Fruit fly (Drosophila melanogaster) whole organism, embryonic: ENCODE measurements around the gene Polr1D.
A peak's percentile ranks its signal among the peaks of the same experiment; 100 is the strongest.

Source experiments
- CG10209 ChIP-seq: fragments of 200-800 bp; sonication (Bioruptor generic); optimal IDR thresholded peaks from 3 replicates; lab custom pipeline; 2017; ENCODE audit warnings: missing biosample characterization, mild to moderate bottlenecking, missing genetic modification characterization, missing genetic modification reagents
- CG10979 ChIP-seq: fragments of 200-800 bp; sonication (Bioruptor generic); optimal IDR thresholded peaks from 2 replicates; lab custom pipeline; 2018; ENCODE audit warnings: missing biosample characterization, mild to moderate bottlenecking, missing genetic modification characterization, moderate library complexity
- CG13624 ChIP-seq: fragments of 200-800 bp; sonication (Bioruptor generic); optimal IDR thresholded peaks from 2 replicates; lab custom pipeline; 2016; ENCODE audit warnings: missing biosample characterization, missing genetic modification characterization
- CG15514 ChIP-seq: fragments of 200-800 bp; sonication (Bioruptor generic); optimal IDR thresholded peaks from 3 replicates; lab custom pipeline; 2017; ENCODE audit warnings: missing biosample characterization, missing genetic modification characterization, mild to moderate bottlenecking, moderate library complexity, missing genetic modification reagents
- CG1647 ChIP-seq: fragments of 200-800 bp; sonication (Bioruptor generic); optimal IDR thresholded peaks from 3 replicates; lab custom pipeline; 2016; ENCODE audit warnings: missing biosample characterization, missing genetic modification characterization
- CG17186 ChIP-seq: fragments of 200-800 bp; sonication (Bioruptor generic); optimal IDR thresholded peaks from 3 replicates; lab custom pipeline; 2017; ENCODE audit warnings: missing biosample characterization, missing genetic modification reagents, missing genetic modification characterization
- CG18262 ChIP-seq: fragments of 200-800 bp; optimal IDR thresholded peaks from 3 replicates; lab custom pipeline; 2019; ENCODE audit warnings: missing biosample characterization, mild to moderate bottlenecking, missing genetic modification characterization, moderate library complexity
- CG2199 ChIP-seq: fragments of 200-800 bp; sonication (Bioruptor generic); IDR thresholded peaks from 3 replicates; pipeline ENCODE4 v1.3.6; 2022; ENCODE audit warnings: missing biosample characterization, missing genetic modification characterization
- CG2712 ChIP-seq: fragments of 200-800 bp; optimal IDR thresholded peaks from 3 replicates; lab custom pipeline; 2019; ENCODE audit warnings: missing biosample characterization, mild to moderate bottlenecking, missing genetic modification characterization, moderate library complexity
- CG31441 ChIP-seq: fragments of 200-800 bp; sonication (Bioruptor generic); IDR thresholded peaks from 2 replicates; pipeline ENCODE4 v1.3.6; 2022; ENCODE audit warnings: missing biosample characterization, missing genetic modification characterization
- CG33557 ChIP-seq: fragments of 200-800 bp; sonication (Bioruptor generic); optimal IDR thresholded peaks from 2 replicates; lab custom pipeline; 2019; ENCODE audit warnings: missing biosample characterization, mild to moderate bottlenecking, missing genetic modification characterization, moderate library complexity
- CG3847 ChIP-seq: fragments of 200-800 bp; sonication (Bioruptor generic); IDR thresholded peaks from 2 replicates; pipeline ENCODE4 v1.3.6; 2022; ENCODE audit warnings: missing biosample characterization, missing genetic modification characterization
- CG4360 ChIP-seq: fragments of 200-800 bp; sonication (Bioruptor generic); IDR thresholded peaks from 2 replicates; pipeline ENCODE4 v1.3.6; 2022; ENCODE audit warnings: missing biosample characterization, missing genetic modification characterization
- CG4707 ChIP-seq: fragments of 200-800 bp; sonication (Bioruptor generic); optimal IDR thresholded peaks from 2 replicates; lab custom pipeline; 2018; ENCODE audit warnings: missing biosample characterization, mild to moderate bottlenecking, missing genetic modification characterization, moderate library complexity
- CG6689 ChIP-seq: fragments of 200-800 bp; sonication (Bioruptor generic); IDR thresholded peaks from 2 replicates; pipeline ENCODE4 v1.3.6; 2022; ENCODE audit warnings: missing biosample characterization, missing genetic modification characterization
- CG8089 ChIP-seq: fragments of 200-800 bp; sonication (Bioruptor generic); optimal IDR thresholded peaks from 3 replicates; lab custom pipeline; 2016; ENCODE audit warnings: missing biosample characterization, missing genetic modification characterization
- CG8281 ChIP-seq: fragments of 200-800 bp; sonication (Bioruptor generic); optimal IDR thresholded peaks from 2 replicates; lab custom pipeline; 2018; ENCODE audit warnings: missing biosample characterization, mild to moderate bottlenecking, missing genetic modification characterization, moderate library complexity
- CG8478 ChIP-seq: fragments of >200 bp; optimal IDR thresholded peaks from 2 replicates; lab custom pipeline; 2018
- CoRest ChIP-seq: fragments of 200-800 bp; sonication (Bioruptor generic); optimal IDR thresholded peaks from 3 replicates; lab custom pipeline; 2018; ENCODE audit warnings: missing biosample characterization, mild to moderate bottlenecking, missing genetic modification characterization, moderate library complexity
- Dref ChIP-seq: fragments of 200-800 bp; sonication (Bioruptor generic); IDR thresholded peaks from 2 replicates; pipeline ENCODE4 v1.3.6; 2022; ENCODE audit warnings: missing biosample characterization, missing genetic modification characterization
- H15 ChIP-seq: fragments of 200-800 bp; sonication (Bioruptor generic); IDR thresholded peaks from 3 replicates; pipeline ENCODE4 v1.3.6; 2022; ENCODE audit warnings: missing biosample characterization, missing genetic modification characterization
- HmgD ChIP-seq: fragments of 200-800 bp; sonication (Bioruptor generic); optimal IDR thresholded peaks from 3 replicates; lab custom pipeline; 2016; ENCODE audit warnings: missing biosample characterization, missing genetic modification characterization
- Jarid2 ChIP-seq: fragments of 200-800 bp; sonication (Bioruptor generic); optimal IDR thresholded peaks from 3 replicates; lab custom pipeline; 2017; ENCODE audit warnings: mild to moderate bottlenecking, missing biosample characterization, missing genetic modification reagents, missing genetic modification characterization
- Mes4 ChIP-seq: fragments of 200-800 bp; sonication (Bioruptor generic); optimal IDR thresholded peaks from 2 replicates; lab custom pipeline; 2016; ENCODE audit warnings: missing biosample characterization, missing genetic modification characterization
- Sox102F ChIP-seq: fragments of 200-800 bp; sonication (Bioruptor generic); optimal IDR thresholded peaks from 2 replicates; lab custom pipeline; 2018; ENCODE audit warnings: missing biosample characterization, mild to moderate bottlenecking, missing genetic modification characterization, moderate library complexity
- Spps ChIP-seq: fragments of 200-800 bp; sonication (Bioruptor generic); optimal IDR thresholded peaks from 2 replicates; lab custom pipeline; 2018; ENCODE audit warnings: missing biosample characterization, mild to moderate bottlenecking, missing genetic modification characterization
- Xrp1 ChIP-seq: fragments of 200-800 bp; sonication (Bioruptor generic); IDR thresholded peaks from 2 replicates; pipeline ENCODE4 v1.3.6; 2022; ENCODE audit warnings: missing biosample characterization, missing genetic modification characterization
- ara ChIP-seq: fragments of 200-800 bp; sonication (Bioruptor generic); IDR thresholded peaks from 2 replicates; pipeline ENCODE4 v1.3.6; 2022; ENCODE audit warnings: missing biosample characterization, missing genetic modification characterization
- bbx ChIP-seq: fragments of 200-800 bp; sonication (Bioruptor generic); IDR thresholded peaks from 2 replicates; pipeline ENCODE4 v1.3.6; 2022; ENCODE audit warnings: missing biosample characterization, missing genetic modification characterization; ENCODE audit not compliant: partially characterized antibody
- bcd ChIP-seq: fragments of 200-800 bp; sonication (Bioruptor generic); optimal IDR thresholded peaks from 2 replicates; lab custom pipeline; 2017; ENCODE audit warnings: missing biosample characterization, mild to moderate bottlenecking, missing genetic modification characterization
- btn ChIP-seq: fragments of 200-800 bp; sonication (Bioruptor generic); optimal IDR thresholded peaks from 2 replicates; lab custom pipeline; 2016; ENCODE audit warnings: missing biosample characterization, missing genetic modification characterization
- cg ChIP-seq: fragments of 200-800 bp; sonication (Bioruptor generic); optimal IDR thresholded peaks from 3 replicates; lab custom pipeline; 2019; ENCODE audit warnings: missing biosample characterization, mild to moderate bottlenecking, missing genetic modification characterization, moderate library complexity
- chinmo ChIP-seq: fragments of 200-800 bp; sonication (Bioruptor generic); IDR thresholded peaks from 4 replicates; pipeline ENCODE4 v1.3.6; 2022; ENCODE audit warnings: missing biosample characterization, missing genetic modification characterization; ENCODE audit not compliant: partially characterized antibody
- ci ChIP-seq: fragments of 200-800 bp; sonication (Bioruptor generic); IDR thresholded peaks from 3 replicates; pipeline ENCODE4 v1.3.6; 2022; ENCODE audit warnings: missing biosample characterization, missing genetic modification characterization
- dimm ChIP-seq: fragments of 200-800 bp; sonication (Bioruptor generic); IDR thresholded peaks from 2 replicates; pipeline ENCODE4 v1.3.6; 2022; ENCODE audit warnings: missing biosample characterization, missing genetic modification characterization
- dmrt99B ChIP-seq: fragments of 200-800 bp; sonication (Bioruptor generic); optimal IDR thresholded peaks from 2 replicates; lab custom pipeline; 2018; ENCODE audit warnings: missing biosample characterization, mild to moderate bottlenecking, missing genetic modification characterization, moderate library complexity
- gfzf ChIP-seq: fragments of 200-800 bp; sonication (Bioruptor generic); optimal IDR thresholded peaks from 2 replicates; lab custom pipeline; 2016; ENCODE audit warnings: missing biosample characterization, mild to moderate bottlenecking, missing genetic modification characterization, moderate library complexity
- gsb-n ChIP-seq: fragments of 200-800 bp; sonication (Bioruptor generic); optimal IDR thresholded peaks from 3 replicates; lab custom pipeline; 2018; ENCODE audit warnings: missing biosample characterization, mild to moderate bottlenecking, missing genetic modification characterization
- lbe ChIP-seq: fragments of 200-800 bp; sonication (Bioruptor generic); optimal IDR thresholded peaks from 2 replicates; lab custom pipeline; 2016; ENCODE audit warnings: missing biosample characterization, mild to moderate bottlenecking, missing genetic modification characterization
- nerfin-1 ChIP-seq: fragments of 200-800 bp; sonication (Bioruptor generic); optimal IDR thresholded peaks from 3 replicates; lab custom pipeline; 2019; ENCODE audit warnings: missing biosample characterization, mild to moderate bottlenecking, missing genetic modification characterization, moderate library complexity
- nom ChIP-seq: fragments of 200-800 bp; sonication (Bioruptor generic); optimal IDR thresholded peaks from 2 replicates; lab custom pipeline; 2017; ENCODE audit warnings: missing biosample characterization, missing genetic modification characterization, mild to moderate bottlenecking, moderate library complexity, missing genetic modification reagents
- onecut ChIP-seq: fragments of 200-800 bp; sonication (Bioruptor generic); IDR thresholded peaks from 2 replicates; pipeline ENCODE4 v1.3.6; 2022; ENCODE audit warnings: missing biosample characterization, missing genetic modification characterization
- pan ChIP-seq, 4 experiments: fragments of >200 bp in 3 of 4; fragments of 200-800 bp in 1 of 4; sonication (Bioruptor generic) in 1 of 4; optimal IDR thresholded peaks in 3 of 4; IDR thresholded peaks in 1 of 4; 2 replicates each; pipeline versions ENCODE4 v1.3.6 to Lab custom; 2017 to 2022; ENCODE audit warnings: missing biosample characterization in 2 of 4, missing genetic modification characterization in 2 of 4, mixed read lengths in 1 of 4
- sima ChIP-seq: fragments of 200-800 bp; sonication (Bioruptor generic); optimal IDR thresholded peaks from 2 replicates; lab custom pipeline; 2016; ENCODE audit warnings: missing biosample characterization, missing genetic modification characterization
- sisA ChIP-seq: fragments of 200-800 bp; sonication (Bioruptor generic); IDR thresholded peaks from 2 replicates; pipeline ENCODE4 v1.3.6; 2022; ENCODE audit warnings: missing biosample characterization, missing genetic modification characterization
- sob ChIP-seq: fragments of 200-800 bp; sonication (Bioruptor generic); IDR thresholded peaks from 2 replicates; pipeline ENCODE4 v1.3.6; 2022; ENCODE audit warnings: missing biosample characterization, missing genetic modification characterization
- sr ChIP-seq: fragments of 200-800 bp; sonication (Bioruptor generic); IDR thresholded peaks from 3 replicates; pipeline ENCODE4 v1.3.6; 2022; ENCODE audit warnings: missing biosample characterization, missing genetic modification characterization
- tgo ChIP-seq: fragments of 200-800 bp; sonication (Bioruptor generic); IDR thresholded peaks from 3 replicates; pipeline ENCODE4 v1.3.6; 2022; ENCODE audit warnings: missing biosample characterization, missing genetic modification characterization
- usp ChIP-seq: fragments of >200 bp; optimal IDR thresholded peaks from 2 replicates; lab custom pipeline; 2017; ENCODE audit warnings: missing biosample characterization, missing genetic modification characterization
- vfl ChIP-seq: fragments of 200-800 bp; sonication (Bioruptor generic); optimal IDR thresholded peaks from 2 replicates; lab custom pipeline; 2016; ENCODE audit warnings: missing biosample characterization, missing genetic modification characterization

The Polr1D gene

dm6 chr2L:19137494-19138360 is 2.7 kb upstream of the Polr1D start (continued):
- TF ChIP-seq HmgD (GFP tag; lab: Kevin White, UChicago) (no peak), bcd (GFP tag; lab: Kevin White, UChicago) (no peak), dimm (GFP tag; lab: Robert Waterston, UW) (no peak), CG13624 (no peak), CG2199 (GFP tag; lab: Robert Waterston, UW) (0 out of 3 replicates have a peak, but pooled peaks have one; percentile 28), CG17186 (GFP tag; lab: Kevin White, UChicago) (no peak), nom (peak; percentile 20), Sox102F (GFP tag; lab: Kevin White, UChicago) (no peak), CG2712 (tag; lab: Kevin White, UChicago) (no peak), sr (GFP tag; lab: Robert Waterston, UW) (no peak), vfl (no peak), nerfin-1 (tag; lab: Kevin White, UChicago) (peak; percentile 16), CG4360 (GFP tag; lab: Robert Waterston, UW) (no peak), tgo (GFP tag; lab: Robert Waterston, UW) (no peak), CG31441 (GFP tag; lab: Robert Waterston, UW) (no peak), btn (GFP tag; lab: Kevin White, UChicago) (no peak), sisA (no peak), Dref (GFP tag; lab: Robert Waterston, UW) (no peak), sima (GFP tag; lab: Kevin White, UChicago) (no peak), Jarid2 (GFP tag; lab: Kevin White, UChicago) (no peak), ci (GFP tag; lab: Robert Waterston, UW) (no peak), onecut (no peak), usp (no peak), CG1647 (GFP tag; lab: Kevin White, UChicago) (no peak), cg (peak; percentile 40), CG10209 (GFP tag; lab: Kevin White, UChicago) (no peak), pan (optimal IDR thresholded peaks at IDR 0.05; lab: Kevin White, UChicago) (no peak), pan (GFP tag; optimal IDR thresholded peaks at IDR 0.05 in 1 of 2, IDR thresholded peaks at IDR 0.05 in 1 of 2) (no peak)

- TF ChIP-seq gsb-n (tag; lab: Kevin White, UChicago) (peak; percentile 42), H15 (no peak), Mes4 (GFP tag; lab: Kevin White, UChicago) (peak; percentile 20), CG3847 (no peak), gfzf (no peak), bbx (GFP tag; lab: Robert Waterston, UW) (no peak), CG4707 (no peak), lbe (GFP tag; lab: Kevin White, UChicago) (peak; percentile 86), CG8281 (tag; lab: Kevin White, UChicago) (no peak), CG15514 (GFP tag; lab: Kevin White, UChicago) (no peak), CG10979 (tag; lab: Kevin White, UChicago) (peak; percentile 73), CG8089 (GFP tag; lab: Kevin White, UChicago) (no peak), sob (GFP tag; lab: Robert Waterston, UW) (no peak), CG6689 (no peak), ara (GFP tag; lab: Robert Waterston, UW) (peak; percentile 58), CG18262 (peak; percentile 72), CG33557 (GFP tag; lab: Kevin White, UChicago) (peak; percentile 49), dmrt99B (peak; percentile 22), CG8478 (no peak), CoRest (tag; lab: Kevin White, UChicago) (peak; percentile 33), Spps (tag; lab: Kevin White, UChicago) (peak; percentile 30), chinmo (GFP tag; lab: Robert Waterston, UW) (0 out of 4 replicates have a peak, but pooled peaks have one; percentile 33), Xrp1 (GFP tag; lab: Robert Waterston, UW) (peak; percentile 49; the same call in 1 of the 2 replicates)
Measured at dm6 chr2L:19136735-19137134, 1.7 kb upstream of the Polr1D start.
